Worm (Caenorhabditis elegans): Measurements from ENCODE around the gene Y45F10B.12.

Y45F10B.12 gene

ce11 chrIV:13632613-13633012 lies 45.3 kb downstream of the Y45F10B.12 start:
- TF ChIP-seq zfh-2 (GFP tag; conservative IDR thresholded peaks at IDR 0.05) (no peak), F55B11.4 (tag; optimal IDR thresholded peaks at IDR 0.05; ENCODE audit: borderline replicate concordance, insufficient read depth) (no peak), ets-4 (GFP tag; optimal IDR thresholded peaks at IDR 0.05) (no peak), cebp-2 (GFP tag; IDR thresholded peaks at IDR 0.05) (no peak), ceh-58 (GFP tag; IDR thresholded peaks at IDR 0.05) (no peak)

ce11 chrIV:13633165-13633564 lies 45.9 kb downstream of the Y45F10B.12 start, which contains the start of gene fbxa-98:
Gene fbxa-98 (plus strand): TSS chrIV:13633407.
- TF ChIP-seq F22D6.2 (tag; optimal IDR thresholded peaks at IDR 0.05) (no peak), ZK185.1 (tag; optimal IDR thresholded peaks at IDR 0.05; ENCODE audit: poor library complexity, severe bottlenecking) (no peak), die-1 (tag; optimal IDR thresholded peaks at IDR 0.05) (no peak), let-526 (GFP tag; IDR thresholded peaks at IDR 0.05) (no peak), cebp-1 (GFP tag; IDR thresholded peaks at IDR 0.05) (peak; percentile 81; the same call in 1 of the 2 replicates), cebp-1 (tag; optimal IDR thresholded peaks at IDR 0.05) (no peak), hsf-1 (GFP tag; IDR thresholded peaks at IDR 0.05) (no peak), attf-5 (GFP tag; optimal IDR thresholded peaks at IDR 0.05) (no peak), Y56A3A.18 (GFP tag; IDR thresholded peaks at IDR 0.05) (no peak), hrde-1 (tag; optimal IDR thresholded peaks at IDR 0.05; ENCODE audit: borderline replicate concordance) (no peak)

ce11 chrIV:13636975-13637374 lies 49.7 kb downstream of the Y45F10B.12 start, which contains the start of gene C08F11.7:
Gene C08F11.7 (plus strand): TSS chrIV:13637275.
- no peak for TF ChIP-seq hmg-1.2 (GFP tag; IDR thresholded peaks at IDR 0.05)
- TF ChIP-seq snpc-4 (GFP tag; optimal IDR thresholded peaks at IDR 0.05) = no peak
- peak in 1 of 4 experiments; percentile 68 for TF ChIP-seq snpc-4 (tag; optimal IDR thresholded peaks at IDR 0.05)

Data from whole organism, young adult.